Worm (Caenorhabditis elegans) whole organism, mixed stage, embryonic: ENCODE data around the gene C50C3.1.

Source experiments
- M03D4.4 ChIP-seq: sonication (generic microtip); optimal IDR thresholded peaks from 2 replicates; lab custom pipeline; 2017; ENCODE audit warnings: mild to moderate bottlenecking, missing genetic modification characterization, missing compliant biosample characterization
- bed-3 ChIP-seq: fragments of 200-800 bp; sonication (Bioruptor generic); optimal IDR thresholded peaks from 3 replicates; lab custom pipeline; 2018; ENCODE audit warnings: mild to moderate bottlenecking, missing genetic modification characterization, moderate library complexity, missing compliant biosample characterization
- ceh-39 ChIP-seq: fragments of 150-350 bp; optimal IDR thresholded peaks from 2 replicates; lab custom pipeline; 2014; ENCODE audit warnings: missing biosample characterization, missing genetic modification characterization
- ceh-43 ChIP-seq: fragments of 200-800 bp; sonication (Bioruptor generic); optimal IDR thresholded peaks from 2 replicates; lab custom pipeline; 2018; ENCODE audit warnings: mild to moderate bottlenecking, missing genetic modification characterization, moderate library complexity, missing compliant biosample characterization
- ces-1 ChIP-seq: fragments of 150-350 bp; optimal IDR thresholded peaks from 2 replicates; lab custom pipeline; 2014; ENCODE audit warnings: missing biosample characterization, missing genetic modification reagents, missing genetic modification characterization
- drap-1 ChIP-seq: fragments of 200-800 bp; sonication (Bioruptor generic); optimal IDR thresholded peaks from 3 replicates; lab custom pipeline; 2018; ENCODE audit warnings: mild to moderate bottlenecking, missing genetic modification characterization, missing compliant biosample characterization
- elt-1 ChIP-seq: sonication (generic microtip); optimal IDR thresholded peaks from 2 replicates; lab custom pipeline; 2017; ENCODE audit warnings: missing genetic modification characterization, mild to moderate bottlenecking, missing compliant biosample characterization, antibody characterized with exemption, moderate library complexity, borderline replicate concordance; ENCODE audit not compliant: insufficient read depth
- ham-2 ChIP-seq: fragments of 200-800 bp; sonication (Bioruptor generic); optimal IDR thresholded peaks from 2 replicates; lab custom pipeline; 2018; ENCODE audit warnings: mild to moderate bottlenecking, missing genetic modification characterization, missing compliant biosample characterization
- hlh-1 ChIP-seq: fragments of 150-350 bp; optimal IDR thresholded peaks from 2 replicates; lab custom pipeline; 2014; ENCODE audit warnings: missing biosample characterization, missing genetic modification reagents, missing genetic modification characterization
- lin-32 ChIP-seq: fragments of 200-800 bp; sonication (Bioruptor generic); optimal IDR thresholded peaks from 2 replicates; lab custom pipeline; 2018; ENCODE audit warnings: mild to moderate bottlenecking, missing genetic modification characterization, missing compliant biosample characterization
- lsy-2 ChIP-seq: fragments of 150-350 bp; optimal IDR thresholded peaks from 2 replicates; lab custom pipeline; 2014; ENCODE audit warnings: missing biosample characterization, missing genetic modification characterization
- mab-5 ChIP-seq: fragments of 150-350 bp; optimal IDR thresholded peaks from 2 replicates; lab custom pipeline; 2014; ENCODE audit warnings: missing biosample characterization, missing genetic modification characterization
- mep-1 ChIP-seq: fragments of 150-350 bp; optimal IDR thresholded peaks from 2 replicates; lab custom pipeline; 2017; ENCODE audit warnings: missing biosample characterization, missing genetic modification reagents, missing genetic modification characterization, inconsistent platforms
- mls-2 ChIP-seq: sonication (generic microtip); optimal IDR thresholded peaks from 2 replicates; lab custom pipeline; 2016; ENCODE audit warnings: mild to moderate bottlenecking, missing genetic modification characterization, moderate library complexity, missing compliant biosample characterization
- nhr-12 ChIP-seq: fragments of 150-350 bp; optimal IDR thresholded peaks from 2 replicates; lab custom pipeline; 2014; ENCODE audit warnings: missing biosample characterization, missing genetic modification characterization
- nhr-237 ChIP-seq: fragments of 150-350 bp; optimal IDR thresholded peaks from 2 replicates; lab custom pipeline; 2014; ENCODE audit warnings: missing biosample characterization, missing genetic modification characterization
- nhr-28 ChIP-seq: fragments of 150-350 bp; optimal IDR thresholded peaks from 2 replicates; lab custom pipeline; 2014; ENCODE audit warnings: missing biosample characterization, missing genetic modification characterization
- pha-4 ChIP-seq: fragments of 150-350 bp; optimal IDR thresholded peaks from 2 replicates; lab custom pipeline; 2018; ENCODE audit warnings: missing biosample characterization, missing genetic modification reagents, missing genetic modification characterization
- sem-2 ChIP-seq: fragments of 200-800 bp; sonication (Bioruptor generic); optimal IDR thresholded peaks from 2 replicates; lab custom pipeline; 2018; ENCODE audit warnings: mild to moderate bottlenecking, missing genetic modification characterization, missing compliant biosample characterization
- snpc-4 ChIP-seq: fragments of 150-350 bp; optimal IDR thresholded peaks from 2 replicates; lab custom pipeline; 2014; ENCODE audit warnings: missing biosample characterization, missing genetic modification characterization
- sptf-1 ChIP-seq: sonication (generic microtip); optimal IDR thresholded peaks from 2 replicates; lab custom pipeline; 2017; ENCODE audit warnings: mild to moderate bottlenecking, missing genetic modification characterization, moderate library complexity, missing compliant biosample characterization
- tbx-8 ChIP-seq: fragments of 200-800 bp; sonication (Bioruptor generic); optimal IDR thresholded peaks from 2 replicates; lab custom pipeline; 2018; ENCODE audit warnings: mild to moderate bottlenecking, missing genetic modification characterization, moderate library complexity, missing compliant biosample characterization
- unc-39 ChIP-seq: fragments of 150-350 bp; optimal IDR thresholded peaks from 2 replicates; lab custom pipeline; 2014; ENCODE audit warnings: missing biosample characterization, missing genetic modification characterization
- unc-62 ChIP-seq: fragments of 150-350 bp; optimal IDR thresholded peaks from 2 replicates; lab custom pipeline; 2014; ENCODE audit warnings: missing biosample characterization, missing genetic modification reagents, missing genetic modification characterization
- zip-8 ChIP-seq: fragments of 150-350 bp; optimal IDR thresholded peaks from 2 replicates; lab custom pipeline; 2014; ENCODE audit warnings: missing biosample characterization, missing genetic modification characterization

C50C3.1 gene

ce11 chrIII:8235358-8235757 is 43.6 kb downstream of the C50C3.1 start, which contains the start of gene C02F5.14:
Gene C02F5.14 (minus strand): TSS chrIII:8235514.
- TF ChIP-seq mep-1 (no peak), sptf-1 (no peak), mls-2 (tag; lab: Kevin White, UChicago) (no peak), drap-1 (GFP tag; lab: Kevin White, UChicago) (no peak)
- TF ChIP-seq, all 35 proteins: peak for 0

DNA sequence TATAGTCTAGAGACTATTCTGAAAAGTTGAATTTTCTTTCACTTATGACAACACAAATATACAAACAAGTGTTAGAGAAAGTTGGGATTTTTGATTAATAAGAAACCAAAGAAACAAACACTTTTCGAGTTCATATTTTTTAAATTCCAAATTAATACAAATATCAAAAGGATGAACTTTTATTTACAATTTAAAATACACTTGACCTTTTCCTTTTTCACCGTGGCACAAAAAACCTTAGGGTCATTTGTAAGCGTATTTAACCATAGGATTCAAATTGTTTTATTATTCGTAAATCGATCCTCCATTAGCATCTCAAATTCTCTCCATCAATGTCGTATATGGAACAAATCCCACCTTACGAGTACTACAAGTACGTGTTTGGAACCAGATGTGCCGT is 44.1 kb downstream of the C50C3.1 start, which contains the start of gene C02F5.5:
TSS of gene C02F5.5 (plus strand) at position 301 of the 400 bp plus-strand sequence.
- TF ChIP-seq unc-62 (GFP tag; lab: Kevin White, UChicago) (no peak), sem-2 (no peak), drap-1 (GFP tag; lab: Kevin White, UChicago) (no peak), snpc-4 (tag; lab: Kevin White, UChicago) (no peak), mls-2 (tag; lab: Kevin White, UChicago) (no peak), ces-1 (GFP tag; lab: Kevin White, UChicago) (no peak), zip-8 (no peak), pha-4 (tag; lab: Kevin White, UChicago) (no peak), M03D4.4 (no peak), hlh-1 (tag; lab: Kevin White, UChicago) (no peak), lsy-2 (tag; lab: Kevin White, UChicago) (no peak), ham-2 (no peak), nhr-12 (tag; lab: Kevin White, UChicago) (no peak), mab-5 (tag; lab: Kevin White, UChicago) (no peak), nhr-237 (tag; lab: Kevin White, UChicago) (no peak), nhr-28 (tag; lab: Kevin White, UChicago) (no peak), bed-3 (GFP tag; lab: Kevin White, UChicago) (no peak)

ce11 chrIII:8237827-8238226 is 46.0 kb downstream of the C50C3.1 start, which contains the start of gene tsp-2:
Gene tsp-2 (minus strand): TSS chrIII:8237935.
- no peak for TF ChIP-seq ceh-39 (tag; lab: Kevin White, UChicago)
- TF ChIP-seq lin-32 (GFP tag; lab: Kevin White, UChicago): no peak

ce11 chrIII:8239325-8239724 is 47.5 kb downstream of the C50C3.1 start, which contains the start of gene tsp-1:
Gene tsp-1 (minus strand): TSS chrIII:8239423.
- TF ChIP-seq snpc-4 (tag; lab: Kevin White, UChicago) (no peak), unc-62 (GFP tag; lab: Kevin White, UChicago) (no peak), tbx-8 (GFP tag; lab: Kevin White, UChicago) (no peak), M03D4.4 (no peak), ces-1 (GFP tag; lab: Kevin White, UChicago) (no peak), mep-1 (no peak), unc-39 (tag; lab: Kevin White, UChicago) (no peak), ceh-43 (GFP tag; lab: Kevin White, UChicago) (no peak)

DNA sequence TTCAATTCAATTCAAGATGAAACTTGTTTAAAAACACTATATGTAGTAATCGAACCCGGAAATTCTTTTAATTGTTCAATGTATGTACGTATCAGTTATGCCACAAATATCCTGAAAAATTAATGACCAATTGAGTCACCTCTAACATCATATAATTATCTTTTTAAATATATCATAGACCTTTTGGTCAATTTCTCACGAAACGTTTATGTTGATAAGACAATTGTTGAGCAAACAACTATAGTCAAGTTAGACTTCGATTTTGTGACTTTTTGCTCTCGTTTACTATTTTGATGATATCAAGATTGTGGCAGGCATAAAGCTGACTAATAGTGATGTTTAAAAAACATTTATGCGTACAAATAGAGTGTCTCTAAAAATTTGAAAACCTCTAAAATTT is 48.5 kb downstream of the C50C3.1 start:
- no peak for TF ChIP-seq elt-1 (tag; lab: Kevin White, UChicago)

ce11 chrIII:8240948-8241347 is 49.2 kb downstream of the C50C3.1 start:
- TF ChIP-seq unc-39 (tag; lab: Kevin White, UChicago) (no peak), unc-62 (GFP tag; lab: Kevin White, UChicago) (no peak)

DNA sequence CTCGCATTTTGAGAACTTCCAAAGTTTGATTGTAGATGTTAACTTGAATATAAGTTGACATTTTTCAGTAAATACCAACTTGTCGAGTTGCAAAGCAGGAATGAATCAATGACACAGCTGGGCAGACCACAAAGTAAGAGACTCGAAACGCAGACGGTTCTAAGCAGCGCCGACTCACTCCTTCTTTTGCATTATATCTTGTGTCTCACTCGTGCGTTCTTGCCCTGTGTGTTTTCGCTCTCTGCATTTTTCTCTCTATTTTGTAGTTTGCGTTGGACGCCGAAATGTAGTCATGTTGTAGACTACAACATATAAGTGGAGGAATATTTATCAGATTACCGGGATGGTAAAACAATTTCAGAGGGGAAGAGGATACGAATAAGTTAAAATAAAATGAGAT is 51.0 kb downstream of the C50C3.1 start, which contains the start of gene C02F5.12:
TSS of gene C02F5.12 (minus strand) at position 221 of the 400 bp plus-strand sequence.
- TF ChIP-seq tbx-8 (GFP tag; lab: Kevin White, UChicago): no peak
- no peak for TF ChIP-seq unc-62 (GFP tag; lab: Kevin White, UChicago)
- TF ChIP-seq mep-1: peak; percentile 6
- no peak for TF ChIP-seq unc-39 (tag; lab: Kevin White, UChicago)
- peak; percentile 95 for TF ChIP-seq nhr-12 (tag; lab: Kevin White, UChicago)
- TF ChIP-seq nhr-28 (tag; lab: Kevin White, UChicago): peak; percentile 19
- TF ChIP-seq lsy-2 (tag; lab: Kevin White, UChicago): peak; percentile 3
- TF ChIP-seq, all 35 proteins: peak for 4
